Fruit fly (Drosophila melanogaster): ENCODE measurements around the gene CG14043.
A peak's percentile ranks its signal among the peaks of the same experiment; 100 is the strongest.

Gene CG14043

DNA sequence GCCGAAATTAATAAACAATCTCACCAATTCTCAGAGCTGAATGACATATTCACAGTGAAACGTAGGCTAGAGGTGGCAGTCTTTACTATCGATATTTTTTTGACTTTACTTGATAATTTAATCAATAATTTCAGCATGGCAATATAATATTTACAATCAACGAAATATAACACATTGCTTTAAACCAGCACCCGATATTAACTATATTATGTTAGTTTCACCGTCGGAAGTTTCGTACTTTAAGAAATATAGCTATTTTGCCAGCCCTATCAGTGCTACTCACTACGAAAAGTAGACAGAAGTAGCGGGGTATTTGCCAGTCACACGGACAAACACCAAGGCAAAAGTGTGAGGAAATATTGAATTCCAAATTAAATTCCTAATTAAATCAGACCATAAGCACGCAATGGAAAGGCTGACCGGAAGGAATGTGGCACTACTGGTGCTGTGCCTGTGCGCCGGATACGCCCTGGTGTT is 39.3 kb downstream of the CG14043 start, which contains the start of the genes CG31917, Tfb5 and SelT:
Gene CG31917 (minus strand): TSS at position 51 of the 477 bp plus-strand sequence.
Gene Tfb5 (minus strand): TSS at position 51 of the 477 bp plus-strand sequence.
Gene SelT (plus strand): TSS at position 139 of the 477 bp plus-strand sequence.
- peak; percentile 73 for TF ChIP-seq CG17801 (GFP tag; optimal IDR thresholded peaks at IDR 0.05; ENCODE audit: partially characterized antibody)

DNA sequence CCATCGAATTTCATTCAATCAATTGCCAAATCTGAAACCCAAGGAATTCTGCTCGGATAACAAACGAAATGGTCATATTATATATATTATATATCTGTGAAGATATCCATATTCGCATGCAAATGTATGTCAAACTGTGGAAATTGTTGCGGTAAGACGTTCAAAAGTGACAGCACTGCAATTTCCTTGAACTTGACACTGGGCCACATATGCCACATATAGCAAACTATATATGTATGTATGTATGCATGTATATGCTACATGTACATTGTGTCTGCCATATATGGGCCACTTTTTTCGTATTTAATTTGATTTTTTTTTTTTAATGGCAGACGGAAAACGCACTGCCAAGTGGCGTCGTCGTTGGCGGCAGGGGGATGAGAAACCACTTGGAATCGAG is 49.0 kb downstream of the CG14043 start:
- no peak for TF ChIP-seq CG17801 (GFP tag; optimal IDR thresholded peaks at IDR 0.05; ENCODE audit: partially characterized antibody)

DNA sequence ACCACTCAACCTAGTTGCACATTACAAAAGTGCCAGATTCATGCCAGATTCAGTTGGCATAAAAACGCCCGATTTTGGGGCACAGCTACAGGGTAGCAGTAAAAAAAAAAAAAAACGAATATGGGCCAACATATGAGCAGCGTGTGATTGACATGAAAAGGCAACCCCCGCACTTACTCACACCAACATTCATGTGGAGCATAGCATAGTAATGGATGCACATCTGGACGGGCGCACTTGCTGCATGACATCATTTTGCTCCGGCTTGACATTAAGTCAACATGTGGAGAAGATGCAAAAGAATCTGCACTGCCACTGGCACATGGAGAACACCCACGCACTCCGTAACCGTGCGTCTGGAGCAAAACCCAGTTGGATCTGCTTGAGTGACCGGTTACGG is 51.1 kb downstream of the CG14043 start:
- TF ChIP-seq CG17801 (GFP tag; optimal IDR thresholded peaks at IDR 0.05; ENCODE audit: partially characterized antibody): no peak

Data from ovary, adult (tissue).